Worm (Caenorhabditis elegans): ENCODE data around the gene ZK856.14.

DNA sequence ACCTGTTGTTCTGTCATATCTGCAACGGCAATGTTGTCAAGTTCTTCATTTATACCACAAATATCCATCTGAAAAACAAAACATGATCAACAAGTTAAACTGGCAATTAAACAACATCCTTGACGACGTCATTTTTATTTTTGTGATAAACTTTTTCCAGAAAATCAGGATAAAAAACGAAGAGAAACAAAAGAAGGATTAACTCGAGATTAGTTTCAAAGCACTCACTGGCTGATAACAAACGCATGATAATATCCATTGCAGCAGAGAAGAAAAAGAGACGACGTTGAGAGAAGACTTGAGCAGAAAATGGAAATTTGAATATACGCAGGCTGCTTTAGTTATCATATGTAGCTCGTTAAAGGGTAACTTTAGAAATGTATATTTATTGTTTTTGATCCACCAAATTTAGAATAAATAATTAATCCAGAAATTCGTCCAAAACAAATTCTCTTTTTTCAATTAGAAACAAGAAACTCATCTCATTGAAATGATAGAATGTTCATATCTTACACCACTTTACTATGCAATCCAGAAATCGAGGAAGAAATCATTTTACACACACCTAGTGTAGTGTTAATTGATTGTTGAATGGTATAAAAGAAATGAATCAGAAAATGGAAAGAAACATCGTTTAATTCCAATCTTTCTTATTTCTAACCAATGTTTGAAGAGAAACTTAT lies 24.4 kb downstream of the ZK856.14 start, which contains the start of the genes C12D8.21 and col-148:
- TF ChIP-seq dmd-4 (tag; optimal IDR thresholded peaks at IDR 0.05) (no peak), aly-2 (tag; optimal IDR thresholded peaks at IDR 0.05) (no peak), unc-39 (tag; optimal IDR thresholded peaks at IDR 0.05) (no peak)

Data from whole organism, L2 larva.